Fruit fly (Drosophila melanogaster) Kc167 (cell line): ENCODE results near the gene Src64B.

ENCODE experiments used
- Myc ChIP-seq: fragments of >200 bp; optimal IDR thresholded peaks from 2 replicates; lab custom pipeline; 2017; ENCODE audit warnings: missing external identifiers
- Sin3A ChIP-seq: fragments of >200 bp; optimal IDR thresholded peaks from 2 replicates; lab custom pipeline; 2018; ENCODE audit warnings: missing external identifiers
- h ChIP-seq: fragments of >200 bp; optimal IDR thresholded peaks from 3 replicates; lab custom pipeline; 2018; ENCODE audit warnings: missing external identifiers
- insv ChIP-seq: fragments of >200 bp; optimal IDR thresholded peaks from 3 replicates; lab custom pipeline; 2018; ENCODE audit warnings: missing external identifiers
- psq ChIP-seq: fragments of >200 bp; optimal IDR thresholded peaks from 2 replicates; lab custom pipeline; 2017; ENCODE audit warnings: missing external identifiers
- ttk ChIP-seq: sonication (Bioruptor generic); optimal IDR thresholded peaks from 2 replicates; lab custom pipeline; 2017; ENCODE audit warnings: missing external identifiers

The Src64B gene

dm6 chr3L:4556831-4557355 is 69.1 kb downstream of the Src64B start:
- TF ChIP-seq Myc (no peak), psq (no peak), ttk (lab: Kevin White, UChicago) (no peak), insv (lab: Kevin White, UChicago) (no peak), h (lab: Kevin White, UChicago) (no peak), Sin3A (no peak)

- TF ChIP-seq Myc: no peak
- TF ChIP-seq Sin3A: no peak
- no peak for TF ChIP-seq ttk (lab: Kevin White, UChicago)
- no peak for TF ChIP-seq insv (lab: Kevin White, UChicago)
- TF ChIP-seq psq: no peak
- TF ChIP-seq h (lab: Kevin White, UChicago): no peak
Observed at dm6 chr3L:4555787-4556186, 70.2 kb downstream of the Src64B start, which contains the start of gene CG42540. CG42540 (plus strand) TSS chr3L:4556087.

DNA sequence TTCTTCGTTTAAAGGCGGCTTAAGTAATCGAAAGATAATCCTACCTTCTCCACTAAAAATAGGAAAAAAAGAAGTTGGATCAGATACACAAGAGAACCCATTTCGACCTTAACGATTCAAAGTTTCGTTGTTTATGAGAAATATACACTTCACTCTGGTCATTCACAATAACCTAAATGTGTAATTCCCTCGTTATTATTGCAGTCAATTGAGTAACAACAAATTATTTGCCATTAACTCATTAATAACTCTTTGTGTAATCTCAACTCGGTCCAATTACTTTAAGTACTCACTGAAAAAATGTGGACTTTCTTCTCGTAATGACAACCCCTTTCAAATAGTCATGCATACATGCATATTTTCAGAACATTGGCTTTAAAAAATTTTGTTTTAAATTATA is 70.9 kb downstream of the Src64B start, which contains the start of gene CG33777:
TSS of gene CG33777 (minus strand) at position 101 of the 400 bp plus-strand sequence.
- no peak for TF ChIP-seq ttk (lab: Kevin White, UChicago)
- no peak for TF ChIP-seq Myc
- TF ChIP-seq h (lab: Kevin White, UChicago): no peak
- no peak for TF ChIP-seq psq
- TF ChIP-seq insv (lab: Kevin White, UChicago): no peak
- TF ChIP-seq Sin3A: no peak

- TF ChIP-seq Myc (no peak), insv (lab: Kevin White, UChicago) (no peak), Sin3A (no peak), h (lab: Kevin White, UChicago) (no peak), psq (no peak), ttk (lab: Kevin White, UChicago) (no peak)
Observed at dm6 chr3L:4554216-4554615, 71.8 kb downstream of the Src64B start.

dm6 chr3L:4553395-4553794 is 72.6 kb downstream of the Src64B start:
- TF ChIP-seq insv (lab: Kevin White, UChicago) (no peak), h (lab: Kevin White, UChicago) (no peak), Sin3A (no peak), psq (no peak), Myc (no peak), ttk (lab: Kevin White, UChicago) (no peak)

dm6 chr3L:4551810-4552209 is 74.2 kb downstream of the Src64B start:
- no peak for TF ChIP-seq insv (lab: Kevin White, UChicago)
- no peak for TF ChIP-seq ttk (lab: Kevin White, UChicago)
- no peak for TF ChIP-seq psq
- TF ChIP-seq h (lab: Kevin White, UChicago): no peak
- no peak for TF ChIP-seq Sin3A
- no peak for TF ChIP-seq Myc

DNA sequence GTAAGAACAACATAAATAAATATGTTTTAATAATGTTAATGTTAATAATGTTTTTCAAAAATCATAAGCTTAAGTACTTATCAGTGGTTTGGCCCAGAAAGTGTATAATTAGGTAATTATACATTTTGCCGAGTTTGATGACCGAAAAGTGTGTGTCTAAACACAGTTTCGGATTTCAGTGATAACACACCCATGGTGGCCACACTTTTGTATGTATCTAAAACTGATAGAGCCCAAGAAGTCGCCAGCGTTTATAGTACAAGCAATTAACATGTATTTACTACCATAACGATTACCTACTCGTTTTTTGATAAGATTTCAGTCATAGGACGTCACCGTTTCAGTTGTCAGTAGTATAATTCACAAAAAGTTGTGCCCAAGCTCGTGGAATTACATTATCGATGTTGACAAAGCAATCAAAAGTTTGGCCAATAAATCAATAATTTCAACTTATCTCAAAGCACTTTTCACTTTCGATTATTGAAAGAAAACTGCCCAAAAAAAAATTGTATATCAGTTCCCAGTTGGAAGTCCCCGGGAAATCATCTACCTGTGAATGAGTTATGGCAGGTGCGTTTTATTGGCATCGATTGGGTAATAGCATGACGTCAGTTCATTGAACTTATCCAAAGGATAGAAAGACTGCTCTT is 75.7 kb downstream of the Src64B start:
- no peak for TF ChIP-seq Sin3A
- TF ChIP-seq ttk (lab: Kevin White, UChicago): no peak
- no peak for TF ChIP-seq h (lab: Kevin White, UChicago)
- TF ChIP-seq insv (lab: Kevin White, UChicago): no peak
- no peak for TF ChIP-seq Myc
- no peak for TF ChIP-seq psq

DNA sequence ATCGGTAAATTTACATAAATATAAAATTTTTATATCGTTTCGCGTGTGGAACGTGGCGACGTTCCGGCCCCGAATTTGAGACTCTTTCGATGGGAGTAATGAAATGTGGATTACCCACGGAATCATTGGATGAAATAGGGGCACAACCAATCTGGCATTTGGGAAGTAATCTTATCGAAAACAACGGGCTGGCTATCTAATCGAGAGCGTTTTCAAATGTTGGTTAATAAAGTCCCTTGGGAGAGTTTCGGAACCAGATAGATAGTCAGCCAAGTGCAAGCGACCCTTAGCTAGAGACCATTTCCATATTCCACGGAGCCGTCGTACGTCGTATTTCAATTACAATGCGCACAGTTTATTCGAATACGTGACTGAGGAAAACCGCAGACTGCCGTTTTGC is 76.7 kb downstream of the Src64B start:
- no peak for TF ChIP-seq h (lab: Kevin White, UChicago)
- TF ChIP-seq Sin3A: no peak
- no peak for TF ChIP-seq psq
- no peak for TF ChIP-seq ttk (lab: Kevin White, UChicago)
- TF ChIP-seq insv (lab: Kevin White, UChicago): no peak

dm6 chr3L:4548380-4548779 is 77.6 kb downstream of the Src64B start:
- TF ChIP-seq Sin3A: no peak
- TF ChIP-seq insv (lab: Kevin White, UChicago): no peak
- no peak for TF ChIP-seq ttk (lab: Kevin White, UChicago)
- TF ChIP-seq Myc: no peak
- no peak for TF ChIP-seq psq
- TF ChIP-seq h (lab: Kevin White, UChicago): no peak

dm6 chr3L:4546650-4547049 is 79.3 kb downstream of the Src64B start:
- TF ChIP-seq Myc (no peak), Sin3A (no peak), insv (lab: Kevin White, UChicago) (no peak), ttk (lab: Kevin White, UChicago) (no peak), h (lab: Kevin White, UChicago) (no peak), psq (no peak)

- TF ChIP-seq psq (no peak), insv (lab: Kevin White, UChicago) (no peak), h (lab: Kevin White, UChicago) (no peak), Myc (no peak), ttk (lab: Kevin White, UChicago) (no peak), Sin3A (no peak)
Observed at dm6 chr3L:4545731-4546130, 80.3 kb downstream of the Src64B start.

dm6 chr3L:4545138-4545537 is 80.9 kb downstream of the Src64B start:
- TF ChIP-seq h (lab: Kevin White, UChicago) (no peak), Sin3A (no peak), psq (no peak), insv (lab: Kevin White, UChicago) (no peak), Myc (no peak), ttk (lab: Kevin White, UChicago) (no peak)

DNA sequence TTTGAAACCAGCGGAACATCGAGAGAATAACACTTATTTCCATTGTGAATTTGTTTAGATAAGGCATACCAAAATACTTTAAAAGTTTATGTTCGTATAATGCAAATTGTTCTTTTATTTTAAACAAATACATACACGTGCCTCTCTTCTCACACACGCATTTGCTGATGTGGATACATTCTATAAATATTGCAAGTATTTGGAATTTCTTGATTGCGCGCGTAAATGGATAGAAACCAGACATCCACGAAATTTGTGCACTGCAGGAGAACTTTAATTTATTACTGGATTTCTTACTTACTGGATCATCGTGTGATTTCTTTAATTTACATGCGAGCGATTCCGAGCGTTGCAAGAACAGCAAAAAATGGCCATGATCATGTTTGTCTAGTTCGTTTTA is 81.4 kb downstream of the Src64B start:
- TF ChIP-seq insv (lab: Kevin White, UChicago): no peak
- TF ChIP-seq psq: no peak
- no peak for TF ChIP-seq Myc
- no peak for TF ChIP-seq h (lab: Kevin White, UChicago)
- no peak for TF ChIP-seq ttk (lab: Kevin White, UChicago)
- no peak for TF ChIP-seq Sin3A
